Worm (Caenorhabditis elegans): ENCODE results near the gene tag-281.

DNA sequence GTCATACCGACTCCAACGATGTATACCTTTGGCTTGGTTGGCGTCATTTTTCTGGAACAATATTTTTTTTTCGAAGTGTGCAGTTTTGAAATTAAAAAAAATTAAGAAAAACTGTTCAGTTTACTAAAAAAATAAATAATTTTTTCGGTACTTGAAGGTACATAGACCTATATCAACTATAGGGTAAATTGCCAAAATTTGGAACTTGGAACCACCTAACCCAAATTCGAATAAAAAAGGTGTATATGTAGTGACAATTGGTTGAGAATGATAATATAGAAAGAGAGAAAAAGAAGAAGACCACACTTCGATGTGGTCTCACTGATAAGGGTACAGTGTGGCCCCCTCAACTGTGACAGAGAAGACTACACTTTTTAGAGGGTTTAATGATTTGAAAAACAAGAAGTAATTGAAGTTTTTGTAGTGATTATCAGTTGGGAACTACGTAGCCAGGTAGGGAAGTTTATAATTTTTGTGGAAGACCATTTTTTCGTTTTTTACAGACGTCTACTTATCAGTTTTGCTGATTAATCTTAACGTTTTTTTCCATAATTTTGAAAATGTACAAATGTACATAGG, 33.8 kb upstream of the tag-281 start, which contains the start of gene daf-22:
- TF ChIP-seq fos-1 (tag; optimal IDR thresholded peaks at IDR 0.05) (peak; percentile 65), ama-1 (optimal IDR thresholded peaks at IDR 0.05) (no peak), blmp-1 (tag; optimal IDR thresholded peaks at IDR 0.05; ENCODE audit: insufficient read depth) (no peak), nhr-77 (tag; optimal IDR thresholded peaks at IDR 0.05) (no peak), peb-1 (tag; optimal IDR thresholded peaks at IDR 0.05) (no peak), nhr-21 (tag; optimal IDR thresholded peaks at IDR 0.05) (no peak), R02D3.7 (tag; optimal IDR thresholded peaks at IDR 0.05) (no peak), ceh-82 (tag; optimal IDR thresholded peaks at IDR 0.05) (no peak), nhr-237 (tag; optimal IDR thresholded peaks at IDR 0.05) (no peak), elt-1 (tag; optimal IDR thresholded peaks at IDR 0.05) (no peak), mab-5 (tag; optimal IDR thresholded peaks at IDR 0.05) (no peak), unc-55 (GFP tag; optimal IDR thresholded peaks at IDR 0.05) (no peak), unc-62 (GFP tag; optimal IDR thresholded peaks at IDR 0.05) (no peak)
